Worm (Caenorhabditis elegans) whole organism, dauer: Measurements from ENCODE around the gene F20H11.1.
"Not testable (repeated sequence)": the region's sequence is repeated elsewhere in the genome, so short reads cannot be mapped to it uniquely, and the experiment has no call there.

Experiments used
- unc-62 ChIP-seq: sonication (generic microtip); optimal IDR thresholded peaks from 2 replicates; lab custom pipeline; 2017; ENCODE audit warnings: missing biosample characterization, missing genetic modification reagents, missing genetic modification characterization

The F20H11.1 gene

DNA sequence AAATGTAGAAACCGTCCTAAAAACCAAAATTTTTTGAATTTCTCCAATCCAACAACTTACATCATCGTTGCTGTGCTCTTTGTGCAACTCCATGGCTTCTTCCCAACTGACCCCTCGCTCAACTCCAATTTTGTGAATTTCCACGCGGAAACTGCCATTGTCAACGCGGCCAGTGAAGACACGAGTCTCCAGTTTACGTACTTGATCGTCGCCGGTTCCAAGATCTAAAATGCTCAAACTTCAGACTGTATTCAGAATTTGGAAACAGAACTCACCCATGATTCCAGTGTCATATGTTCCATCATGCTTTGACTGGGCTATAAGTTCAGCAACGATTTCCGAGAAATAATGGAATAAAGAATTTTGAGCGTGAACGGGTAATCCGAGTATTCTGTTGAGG, 2.1 kb upstream of the F20H11.1 start:
- TF ChIP-seq unc-62 (GFP tag; lab: Kevin White, UChicago) = no peak

DNA sequence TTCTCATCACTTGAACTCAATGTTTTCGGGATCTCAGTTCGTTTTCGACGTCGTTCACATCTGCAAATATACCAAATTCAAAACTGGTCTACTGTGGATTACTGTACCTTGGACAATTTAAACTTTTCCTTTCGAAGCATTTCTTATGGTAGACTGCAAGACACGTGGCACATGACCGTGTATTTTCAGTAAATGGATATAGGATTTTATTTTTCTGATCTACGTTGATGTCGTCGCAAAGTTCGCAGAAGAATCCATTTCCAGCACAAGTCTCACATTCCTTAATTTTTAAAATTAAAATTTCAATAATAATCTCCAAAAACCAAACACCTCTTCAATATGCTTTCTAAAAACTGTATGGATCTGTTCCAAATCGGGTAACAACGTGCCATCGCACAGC, 2.5 kb downstream of the F20H11.1 start:
- TF ChIP-seq unc-62 (GFP tag; lab: Kevin White, UChicago) = no peak

DNA sequence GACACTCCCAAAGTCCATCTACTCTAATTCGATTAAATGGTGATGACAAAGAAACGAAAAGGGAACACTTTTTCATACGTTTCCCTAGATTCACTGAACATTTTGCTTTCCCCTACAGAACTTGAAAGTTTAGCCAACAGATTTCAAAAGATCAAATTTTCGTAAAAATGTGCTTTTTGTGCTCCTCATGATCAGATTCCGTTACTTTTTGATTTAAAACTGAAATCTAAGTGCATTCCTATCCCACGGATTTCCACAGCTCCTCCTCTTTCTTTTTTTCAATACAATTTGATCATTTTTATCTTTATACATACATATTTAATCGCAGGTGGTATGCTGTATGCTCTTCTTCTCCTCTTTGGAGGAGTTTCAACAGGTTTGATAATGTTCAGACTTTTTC, 4.4 kb downstream of the F20H11.1 start, which contains the start of gene ddo-3:
ddo-3 (plus strand) TSS at position 301 of the 400 bp plus-strand sequence.
- TF ChIP-seq unc-62 (GFP tag; lab: Kevin White, UChicago) = no peak

DNA sequence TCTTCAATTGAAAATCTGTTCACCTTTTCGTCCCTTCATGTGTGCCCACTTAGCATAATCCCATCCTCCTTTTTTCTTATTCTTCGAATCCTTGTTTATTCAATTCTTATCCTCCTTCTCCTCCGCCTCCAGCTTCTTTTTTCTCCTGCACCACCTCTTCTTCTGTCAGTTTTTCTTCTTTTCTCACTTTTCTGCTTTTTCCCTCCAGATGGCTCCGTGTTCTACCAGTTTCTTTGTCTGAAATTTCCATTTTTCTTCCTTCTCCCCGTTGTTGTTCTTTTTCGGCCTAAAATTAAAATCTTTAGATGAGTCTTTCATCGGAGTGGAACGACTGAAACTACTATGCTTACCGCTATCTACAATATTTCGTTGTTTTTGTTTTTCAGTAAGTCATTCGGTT, 10.4 kb downstream of the F20H11.1 start, which contains the start of gene acr-21:
acr-21 (plus strand) TSS at position 301 of the 400 bp plus-strand sequence.
- TF ChIP-seq unc-62 (GFP tag; lab: Kevin White, UChicago) = no peak

DNA sequence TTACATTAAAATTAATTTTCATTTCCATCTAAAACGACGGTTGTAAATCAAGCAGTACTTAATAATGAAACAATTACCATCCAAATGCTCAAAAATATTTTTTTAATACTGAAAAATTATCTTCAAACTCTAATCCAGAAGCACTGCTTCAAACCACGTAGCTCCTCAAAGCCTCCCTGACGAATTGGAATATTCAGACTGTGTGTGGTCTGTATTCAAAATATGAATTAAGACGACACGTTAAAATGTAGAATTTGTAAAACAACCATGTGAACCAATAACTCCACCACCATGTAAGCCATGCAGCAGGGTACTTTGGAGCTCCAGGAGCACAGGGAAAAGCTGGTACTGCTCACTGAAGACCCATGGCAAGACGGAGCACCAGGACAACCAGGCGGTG, 12.6 kb downstream of the F20H11.1 start, which contains the start of gene F27B3.8:
F27B3.8 (plus strand) TSS at position 301 of the 400 bp plus-strand sequence.
- TF ChIP-seq unc-62 (GFP tag; lab: Kevin White, UChicago) = no peak

DNA sequence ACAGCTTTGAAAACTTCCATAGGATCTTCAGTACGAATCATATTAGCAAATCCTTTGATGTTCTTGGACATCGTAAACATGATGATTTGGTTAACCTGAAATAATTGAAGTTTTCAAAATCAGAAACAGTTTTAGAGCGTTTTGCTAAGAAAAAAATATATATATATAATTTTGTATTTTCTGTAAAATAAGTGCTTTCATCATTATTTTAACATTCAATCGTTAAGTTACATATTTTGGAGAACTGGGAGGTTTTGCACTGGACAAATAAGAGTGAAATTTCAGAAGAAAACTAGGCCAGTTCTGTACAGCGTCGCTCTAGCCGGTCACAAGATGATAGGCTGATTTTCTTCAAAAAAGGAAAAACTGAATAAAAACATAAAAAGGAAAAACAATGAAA, 13.5 kb downstream of the F20H11.1 start, which contains the start of gene F27B3.6:
F27B3.6 (minus strand) TSS at position 101 of the 400 bp plus-strand sequence.
- no peak for TF ChIP-seq unc-62 (GFP tag; lab: Kevin White, UChicago)

DNA sequence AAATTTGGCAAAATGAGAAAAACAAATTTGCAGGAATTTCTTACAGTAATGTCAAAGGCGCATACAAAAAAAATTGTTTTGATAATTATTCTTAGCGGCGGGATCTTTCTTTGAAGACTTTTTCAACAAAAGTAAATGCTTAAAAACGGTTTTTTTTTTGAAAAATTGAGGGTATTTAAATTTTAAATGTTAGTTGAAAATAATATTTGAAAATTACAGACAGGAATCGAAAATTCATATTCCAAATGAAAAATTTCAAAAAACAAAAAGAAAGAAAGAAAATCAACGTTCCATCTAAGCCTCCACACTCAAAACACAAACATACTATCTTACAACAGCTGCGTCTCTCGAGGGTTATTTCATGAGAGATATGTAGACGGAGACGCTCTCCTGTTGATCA, 14.8 kb downstream of the F20H11.1 start:
- no peak for TF ChIP-seq unc-62 (GFP tag; lab: Kevin White, UChicago)

DNA sequence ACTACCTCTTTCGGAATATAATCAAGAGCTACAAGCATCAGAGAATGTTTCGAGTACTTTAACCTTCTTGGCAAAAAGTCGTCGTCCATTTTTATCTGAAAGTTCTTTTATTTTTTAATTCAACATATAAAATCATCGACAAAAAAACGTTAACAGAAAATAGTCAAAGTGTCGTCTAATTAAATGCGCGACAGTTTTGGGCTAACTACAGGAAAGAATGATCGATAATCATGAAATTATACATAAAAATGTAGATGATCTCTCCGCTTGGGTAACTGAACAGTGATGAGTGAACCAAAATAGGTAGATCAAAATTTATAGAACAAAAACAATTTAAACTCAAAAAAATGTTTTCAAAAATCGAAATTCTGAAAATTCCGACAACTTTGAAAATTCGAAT, 33.5 kb downstream of the F20H11.1 start, which contains the start of gene C09E7.8:
C09E7.8 (minus strand) TSS at position 101 of the 400 bp plus-strand sequence.
- TF ChIP-seq unc-62 (GFP tag; lab: Kevin White, UChicago) = no peak

DNA sequence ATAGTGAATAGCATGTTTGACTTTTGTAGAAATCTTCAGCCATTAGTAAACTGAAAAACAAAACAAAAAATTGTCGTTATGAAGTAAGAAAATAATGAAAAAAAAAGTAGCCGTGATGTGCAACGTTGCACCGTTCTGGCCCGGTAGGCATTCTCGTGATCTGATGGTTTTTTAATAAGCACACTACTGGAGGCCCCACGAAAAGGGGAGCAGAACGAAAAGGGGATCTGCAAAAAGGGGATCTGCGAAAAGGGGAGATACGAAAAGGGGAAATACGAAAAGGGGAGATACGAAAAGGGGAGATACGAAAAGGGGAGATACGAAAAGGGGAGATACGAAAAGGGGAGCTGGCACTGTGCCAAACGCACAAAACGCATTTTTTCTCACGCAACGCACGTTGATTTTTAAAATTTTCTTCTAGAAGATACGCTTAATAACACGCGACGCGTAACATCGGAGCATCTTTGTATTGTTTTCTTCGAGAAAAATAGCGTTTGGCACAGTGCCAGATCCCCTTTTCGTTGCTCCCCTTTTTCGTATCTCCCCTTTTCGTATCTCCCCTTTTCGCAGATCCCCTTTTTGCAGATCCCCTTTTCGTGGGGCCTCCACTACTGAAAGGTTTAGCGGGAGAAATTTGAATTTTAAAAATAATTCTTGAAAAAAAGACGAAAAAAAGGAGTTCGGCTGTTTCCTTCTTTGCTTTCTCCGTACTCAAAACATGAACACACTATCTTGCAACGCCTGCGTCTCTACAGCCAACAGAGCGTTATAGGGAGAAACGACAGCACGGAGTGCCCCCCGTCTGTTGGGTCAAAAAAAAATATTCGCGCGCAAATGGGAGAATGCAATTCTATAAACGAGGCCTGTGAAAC, 40.6 kb downstream of the F20H11.1 start, which contains the start of gene C09E7.7:
C09E7.7 (minus strand) TSS at position 57 of the 872 bp plus-strand sequence.
- TF ChIP-seq unc-62 (GFP tag; lab: Kevin White, UChicago) = not testable (repeated sequence)
